Fruit fly (Drosophila melanogaster) whole organism, embryonic: Measurements from ENCODE around the gene Oatp30B.

ENCODE experiments used
- CG10147 ChIP-seq: fragments of 200-800 bp; sonication (Bioruptor generic); optimal IDR thresholded peaks from 2 replicates; lab custom pipeline; 2019; ENCODE audit warnings: missing biosample characterization, mild to moderate bottlenecking, missing genetic modification characterization, moderate library complexity
- CG10274 ChIP-seq: fragments of 200-800 bp; sonication (Bioruptor generic); optimal IDR thresholded peaks from 3 replicates; lab custom pipeline; 2017; ENCODE audit warnings: missing biosample characterization, mild to moderate bottlenecking, missing genetic modification characterization
- CG10959 ChIP-seq: fragments of 200-800 bp; sonication (Bioruptor generic); IDR thresholded peaks from 2 replicates; pipeline ENCODE4 v1.3.6; 2022; ENCODE audit warnings: missing biosample characterization, missing genetic modification characterization
- CG11085 ChIP-seq: fragments of 200-800 bp; sonication (Bioruptor generic); IDR thresholded peaks from 2 replicates; pipeline ENCODE4 v1.3.6; 2022; ENCODE audit warnings: missing biosample characterization, missing genetic modification characterization
- CG12155 ChIP-seq: fragments of 200-800 bp; sonication (Bioruptor generic); optimal IDR thresholded peaks from 3 replicates; lab custom pipeline; 2016; ENCODE audit warnings: missing biosample characterization, missing genetic modification characterization
- CG12659 ChIP-seq: fragments of 200-800 bp; sonication (Bioruptor generic); optimal IDR thresholded peaks from 3 replicates; lab custom pipeline; 2017; ENCODE audit warnings: mild to moderate bottlenecking, missing biosample characterization, missing genetic modification reagents, missing genetic modification characterization
- CG15011 ChIP-seq: fragments of 200-800 bp; sonication (Bioruptor generic); optimal IDR thresholded peaks from 3 replicates; lab custom pipeline; 2018; ENCODE audit warnings: missing biosample characterization, mild to moderate bottlenecking, missing genetic modification characterization
- CG15601 ChIP-seq: fragments of 200-800 bp; sonication (Bioruptor generic); optimal IDR thresholded peaks from 3 replicates; lab custom pipeline; 2019; ENCODE audit warnings: missing biosample characterization, mild to moderate bottlenecking, missing genetic modification characterization, moderate library complexity
- CG15696 ChIP-seq: fragments of 200-800 bp; sonication (Bioruptor generic); optimal IDR thresholded peaks from 2 replicates; lab custom pipeline; 2019; ENCODE audit warnings: missing biosample characterization, mild to moderate bottlenecking, missing genetic modification characterization, moderate library complexity
- CG16779 ChIP-seq: fragments of 200-800 bp; sonication (Bioruptor generic); IDR thresholded peaks from 2 replicates; pipeline ENCODE4 v1.3.6; 2022; ENCODE audit warnings: missing biosample characterization, missing genetic modification characterization
- CG17829 ChIP-seq: fragments of 200-800 bp; optimal IDR thresholded peaks from 2 replicates; lab custom pipeline; 2019; ENCODE audit warnings: missing biosample characterization, mild to moderate bottlenecking, missing genetic modification characterization, moderate library complexity
- CG3407 ChIP-seq: fragments of 200-800 bp; sonication (Bioruptor generic); optimal IDR thresholded peaks from 2 replicates; lab custom pipeline; 2018; ENCODE audit warnings: missing biosample characterization, mild to moderate bottlenecking, missing genetic modification characterization
- CG34422 ChIP-seq: fragments of 200-800 bp; sonication (Bioruptor generic); IDR thresholded peaks from 3 replicates; pipeline ENCODE4 v1.3.6; 2022; ENCODE audit warnings: missing biosample characterization, missing genetic modification characterization
- CG4360 ChIP-seq: fragments of 200-800 bp; sonication (Bioruptor generic); IDR thresholded peaks from 2 replicates; pipeline ENCODE4 v1.3.6; 2022; ENCODE audit warnings: missing biosample characterization, missing genetic modification characterization
- CG6765 ChIP-seq: fragments of 200-800 bp; sonication (Bioruptor generic); optimal IDR thresholded peaks from 3 replicates; lab custom pipeline; 2017; ENCODE audit warnings: missing biosample characterization, mild to moderate bottlenecking, missing genetic modification characterization
- CG7357 ChIP-seq: fragments of 200-800 bp; sonication (Bioruptor generic); IDR thresholded peaks from 3 replicates; pipeline ENCODE4 v1.3.6; 2022; ENCODE audit warnings: missing biosample characterization, missing genetic modification characterization
- CG7786 ChIP-seq: fragments of 200-800 bp; sonication (Bioruptor generic); optimal IDR thresholded peaks from 2 replicates; lab custom pipeline; 2016; ENCODE audit warnings: missing biosample characterization, missing genetic modification characterization
- CG7963 ChIP-seq: fragments of 200-800 bp; sonication (Bioruptor generic); IDR thresholded peaks from 3 replicates; pipeline ENCODE4 v1.3.6; 2022; ENCODE audit warnings: missing biosample characterization, missing genetic modification characterization; ENCODE audit not compliant: partially characterized antibody
- CG8478 ChIP-seq: fragments of >200 bp; optimal IDR thresholded peaks from 2 replicates; lab custom pipeline; 2018
- CG8765 ChIP-seq: fragments of 200-800 bp; sonication (Bioruptor generic); IDR thresholded peaks from 2 replicates; pipeline ENCODE4 v1.3.6; 2022; ENCODE audit warnings: missing biosample characterization, missing genetic modification characterization
- CHES-1-like ChIP-seq: fragments of 200-800 bp; sonication (Bioruptor generic); optimal IDR thresholded peaks from 2 replicates; lab custom pipeline; 2016; ENCODE audit warnings: missing biosample characterization, missing genetic modification characterization
- Dbx ChIP-seq: fragments of 200-800 bp; sonication (Bioruptor generic); IDR thresholded peaks from 3 replicates; pipeline ENCODE4 v1.3.6; 2022; ENCODE audit warnings: missing biosample characterization, missing genetic modification characterization
- Dip3 ChIP-seq: fragments of 200-800 bp; sonication (Bioruptor generic); optimal IDR thresholded peaks from 3 replicates; lab custom pipeline; 2016; ENCODE audit warnings: missing biosample characterization, missing genetic modification characterization
- Dp ChIP-seq: fragments of 200-800 bp; sonication (Bioruptor generic); optimal IDR thresholded peaks from 2 replicates; lab custom pipeline; 2018; ENCODE audit warnings: missing biosample characterization, mild to moderate bottlenecking, missing genetic modification characterization, moderate library complexity
- HHEX ChIP-seq: fragments of 200-800 bp; sonication (Bioruptor generic); optimal IDR thresholded peaks from 3 replicates; lab custom pipeline; 2017; ENCODE audit warnings: missing biosample characterization, mild to moderate bottlenecking, missing genetic modification characterization, missing genetic modification reagents
- Mes4 ChIP-seq: fragments of 200-800 bp; sonication (Bioruptor generic); optimal IDR thresholded peaks from 2 replicates; lab custom pipeline; 2016; ENCODE audit warnings: missing biosample characterization, missing genetic modification characterization
- Optix ChIP-seq: fragments of 200-800 bp; sonication (Bioruptor generic); IDR thresholded peaks from 3 replicates; pipeline ENCODE4 v1.3.6; 2022; ENCODE audit warnings: missing biosample characterization, missing genetic modification characterization
- Sry-β ChIP-seq: fragments of 200-800 bp; sonication (Bioruptor generic); optimal IDR thresholded peaks from 2 replicates; lab custom pipeline; 2018; ENCODE audit warnings: missing biosample characterization, mild to moderate bottlenecking, missing genetic modification characterization, moderate library complexity
- ash1 ChIP-seq: fragments of 200-800 bp; sonication (Bioruptor generic); optimal IDR thresholded peaks from 2 replicates; lab custom pipeline; 2018; ENCODE audit warnings: missing biosample characterization, mild to moderate bottlenecking, missing genetic modification characterization
- bcd ChIP-seq: fragments of 200-800 bp; sonication (Bioruptor generic); optimal IDR thresholded peaks from 2 replicates; lab custom pipeline; 2017; ENCODE audit warnings: missing biosample characterization, mild to moderate bottlenecking, missing genetic modification characterization
- cato ChIP-seq: fragments of 200-800 bp; sonication (Bioruptor generic); optimal IDR thresholded peaks from 2 replicates; lab custom pipeline; 2016; ENCODE audit warnings: missing biosample characterization, missing genetic modification characterization, borderline replicate concordance
- dimm ChIP-seq: fragments of 200-800 bp; sonication (Bioruptor generic); IDR thresholded peaks from 2 replicates; pipeline ENCODE4 v1.3.6; 2022; ENCODE audit warnings: missing biosample characterization, missing genetic modification characterization
- gcm ChIP-seq: fragments of 200-800 bp; sonication (Bioruptor generic); optimal IDR thresholded peaks from 2 replicates; lab custom pipeline; 2019; ENCODE audit warnings: missing biosample characterization, mild to moderate bottlenecking, missing genetic modification characterization, moderate library complexity
- gfzf ChIP-seq: fragments of 200-800 bp; sonication (Bioruptor generic); optimal IDR thresholded peaks from 2 replicates; lab custom pipeline; 2016; ENCODE audit warnings: missing biosample characterization, mild to moderate bottlenecking, missing genetic modification characterization, moderate library complexity
- hbn ChIP-seq: fragments of 200-800 bp; sonication (Bioruptor generic); IDR thresholded peaks from 2 replicates; pipeline ENCODE4 v1.3.6; 2022; ENCODE audit warnings: missing biosample characterization, missing genetic modification characterization; ENCODE audit not compliant: partially characterized antibody
- kni ChIP-seq: fragments of 200-800 bp; sonication (Bioruptor generic); optimal IDR thresholded peaks from 3 replicates; lab custom pipeline; 2017; ENCODE audit warnings: mild to moderate bottlenecking, missing biosample characterization, missing genetic modification reagents, missing genetic modification characterization
- nom ChIP-seq: fragments of 200-800 bp; sonication (Bioruptor generic); optimal IDR thresholded peaks from 2 replicates; lab custom pipeline; 2017; ENCODE audit warnings: missing biosample characterization, missing genetic modification characterization, mild to moderate bottlenecking, moderate library complexity, missing genetic modification reagents
- pum ChIP-seq: fragments of 200-800 bp; sonication (Bioruptor generic); optimal IDR thresholded peaks from 2 replicates; lab custom pipeline; 2016; ENCODE audit warnings: missing biosample characterization, missing genetic modification characterization
- sc ChIP-seq, 3 experiments: fragments of >200 bp in 2 of 3; fragments of 200-800 bp in 1 of 3; sonication (Bioruptor generic) in 1 of 3; optimal IDR thresholded peaks; 2 replicates in 2 of 3; 3 replicates in 1 of 3; lab custom pipeline; 2017; ENCODE audit warnings: mild to moderate bottlenecking in 1 of 3, missing biosample characterization in 1 of 3, missing genetic modification characterization in 1 of 3, missing genetic modification reagents in 1 of 3
- seq ChIP-seq: fragments of 200-800 bp; sonication (Bioruptor generic); IDR thresholded peaks from 2 replicates; pipeline ENCODE4 v1.3.6; 2022; ENCODE audit warnings: missing biosample characterization, missing genetic modification characterization
- so ChIP-seq: fragments of 200-800 bp; sonication (Bioruptor generic); IDR thresholded peaks from 3 replicates; pipeline ENCODE4 v1.3.6; 2022; ENCODE audit warnings: missing biosample characterization, missing genetic modification characterization
- sob ChIP-seq: fragments of 200-800 bp; sonication (Bioruptor generic); IDR thresholded peaks from 2 replicates; pipeline ENCODE4 v1.3.6; 2022; ENCODE audit warnings: missing biosample characterization, missing genetic modification characterization
- sr ChIP-seq: fragments of 200-800 bp; sonication (Bioruptor generic); IDR thresholded peaks from 3 replicates; pipeline ENCODE4 v1.3.6; 2022; ENCODE audit warnings: missing biosample characterization, missing genetic modification characterization
- tup ChIP-seq: fragments of 200-800 bp; sonication (Bioruptor generic); optimal IDR thresholded peaks from 2 replicates; lab custom pipeline; 2016; ENCODE audit warnings: missing biosample characterization, mild to moderate bottlenecking, missing genetic modification characterization, moderate library complexity
- tx ChIP-seq: fragments of 200-800 bp; sonication (Bioruptor generic); optimal IDR thresholded peaks from 2 replicates; lab custom pipeline; 2016; ENCODE audit warnings: missing biosample characterization, missing genetic modification characterization
- usp ChIP-seq: fragments of >200 bp; optimal IDR thresholded peaks from 2 replicates; lab custom pipeline; 2017; ENCODE audit warnings: missing biosample characterization, missing genetic modification characterization
- yki ChIP-seq: fragments of >200 bp; optimal IDR thresholded peaks from 3 replicates; lab custom pipeline; 2018

Gene Oatp30B

DNA sequence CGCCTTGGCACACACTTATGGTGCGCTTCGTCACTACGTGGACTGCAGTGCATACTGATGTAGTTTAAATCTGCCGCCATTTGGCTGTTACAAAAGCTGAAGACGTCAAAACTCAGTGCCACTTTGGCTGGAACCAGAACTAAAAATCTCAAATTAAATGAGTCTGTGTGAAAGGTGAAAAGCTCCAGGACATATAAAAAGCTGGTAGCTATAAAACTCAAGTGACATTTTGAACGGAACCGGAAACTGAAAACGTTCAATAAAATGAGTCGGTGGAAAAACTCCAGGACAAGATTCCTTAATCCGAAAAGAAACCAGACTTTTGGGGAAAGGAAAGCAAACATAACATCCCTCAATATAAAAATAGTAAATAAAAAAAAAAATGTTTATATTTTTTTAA, 30.2 kb upstream of the Oatp30B start (continued):
- TF ChIP-seq CG7357 (GFP tag; lab: Robert Waterston, UW) = no peak

DNA sequence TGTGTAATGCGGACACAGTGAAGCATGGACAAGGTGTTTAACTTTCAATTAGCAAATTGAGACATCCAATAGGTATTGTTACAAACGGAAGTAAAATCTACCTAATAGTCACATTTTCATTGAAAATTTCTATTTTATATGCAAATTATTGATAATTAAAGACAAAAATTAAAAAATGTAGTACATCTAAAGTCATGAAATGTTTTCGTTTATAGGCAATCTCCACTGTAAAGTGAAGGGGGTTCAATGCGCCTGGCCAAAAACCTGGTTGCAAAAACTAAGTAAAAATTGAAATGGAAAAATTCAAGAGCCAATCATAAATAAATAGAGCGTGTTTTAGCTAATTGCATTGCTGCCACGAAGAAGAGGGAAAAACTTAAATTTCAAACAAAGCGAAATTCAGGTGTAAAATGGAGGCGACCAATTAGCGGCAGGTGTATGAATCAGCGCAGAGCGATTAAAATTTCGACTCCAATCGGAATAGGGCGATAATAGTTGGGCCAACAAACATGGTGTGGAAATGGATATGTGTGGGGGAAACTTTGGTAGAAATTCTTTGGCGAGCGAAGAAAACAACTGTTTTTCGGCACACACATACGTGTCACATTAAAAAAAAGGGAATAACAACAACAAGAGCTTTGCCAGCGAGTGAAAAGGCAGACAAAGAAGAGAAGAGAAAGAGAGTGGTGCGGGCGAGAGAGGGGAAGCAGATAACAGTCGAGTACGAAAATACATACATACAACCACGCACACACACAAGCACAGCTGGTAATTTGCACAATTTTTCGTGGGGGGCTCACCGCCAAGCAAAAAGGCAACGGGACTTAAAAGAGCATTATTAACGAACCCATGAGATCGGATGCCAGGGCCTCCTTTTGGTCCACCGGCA, 27.4 kb upstream of the Oatp30B start:
- TF ChIP-seq CG12155 (GFP tag; lab: Kevin White, UChicago) = peak; percentile 98
- TF ChIP-seq kni (GFP tag; lab: Kevin White, UChicago) = no peak
- no peak for TF ChIP-seq CG15601 (tag; lab: Kevin White, UChicago)
- no peak for TF ChIP-seq Mes4 (GFP tag; lab: Kevin White, UChicago)
- TF ChIP-seq cato = no peak
- TF ChIP-seq bcd (GFP tag; lab: Kevin White, UChicago) = peak; percentile 48
- no peak for TF ChIP-seq pum (GFP tag; lab: Kevin White, UChicago)
- TF ChIP-seq sr (GFP tag; lab: Robert Waterston, UW) = no peak
- TF ChIP-seq CG10147 (GFP tag; lab: Kevin White, UChicago) = peak; percentile 23
- peak; percentile 6 for TF ChIP-seq CG15696 (tag; lab: Kevin White, UChicago)
- TF ChIP-seq CG6765 (GFP tag; lab: Kevin White, UChicago) = no peak
- TF ChIP-seq Sry-β = no peak
- no peak for TF ChIP-seq tx (GFP tag; lab: Kevin White, UChicago)
- TF ChIP-seq CG7963 = no peak
- TF ChIP-seq so = no peak
- no peak for TF ChIP-seq CG8765 (GFP tag; lab: Robert Waterston, UW)
- no peak for TF ChIP-seq yki (lab: Kevin White, UChicago)
- no peak for TF ChIP-seq tup (GFP tag; lab: Kevin White, UChicago)
- TF ChIP-seq CG17829 (tag; lab: Kevin White, UChicago) = peak; percentile 33
- no peak for TF ChIP-seq CG8478 (lab: Kevin White, UChicago)
- no peak for TF ChIP-seq CG3407
- TF ChIP-seq usp (GFP tag; lab: Kevin White, UChicago) = no peak
- TF ChIP-seq CG4360 = peak; percentile 91
- TF ChIP-seq Dbx (GFP tag; lab: Robert Waterston, UW) = peak; percentile 48; the same call in 1 of the 3 replicates
- no peak for TF ChIP-seq nom (GFP tag; lab: Kevin White, UChicago)
- TF ChIP-seq dimm (GFP tag; lab: Robert Waterston, UW) = no peak
- TF ChIP-seq CG7786 (GFP tag; lab: Kevin White, UChicago) = no peak
- TF ChIP-seq ash1 (GFP tag; lab: Kevin White, UChicago) = no peak
- peak; percentile 15 for TF ChIP-seq CG12659 (GFP tag; lab: Kevin White, UChicago)
- no peak for TF ChIP-seq gcm (GFP tag; lab: Kevin White, UChicago)
- TF ChIP-seq Optix = no peak
- no peak for TF ChIP-seq gfzf (GFP tag; lab: Kevin White, UChicago)
- TF ChIP-seq sc (optimal IDR thresholded peaks at IDR 0.05; lab: Kevin White, UChicago) = no peak
- TF ChIP-seq sc (GFP tag; optimal IDR thresholded peaks at IDR 0.05; lab: Kevin White, UChicago) = no peak
- no peak for TF ChIP-seq CG10274 (GFP tag; lab: Kevin White, UChicago)
- TF ChIP-seq CG34422 (GFP tag; lab: Robert Waterston, UW) = 0 out of 3 replicates have a peak, but pooled peaks have one; percentile 33
- no peak for TF ChIP-seq CG16779 (GFP tag; lab: Robert Waterston, UW)
- peak; percentile 60 for TF ChIP-seq sob (GFP tag; lab: Robert Waterston, UW)
- no peak for TF ChIP-seq hbn (GFP tag; lab: Robert Waterston, UW)
- no peak for TF ChIP-seq CHES-1-like
- TF ChIP-seq CG15011 (GFP tag; lab: Kevin White, UChicago) = no peak
- peak; percentile 43 for TF ChIP-seq HHEX (GFP tag; lab: Kevin White, UChicago)
- TF ChIP-seq CG11085 = no peak
- TF ChIP-seq Dp (GFP tag; lab: Kevin White, UChicago) = no peak
- no peak for TF ChIP-seq CG10959
- 0 out of 2 replicates have a peak, but pooled peaks have one; percentile 12 for TF ChIP-seq seq (GFP tag; lab: Robert Waterston, UW)
- no peak for TF ChIP-seq Dip3 (GFP tag; lab: Kevin White, UChicago)
